Fruit fly (Drosophila melanogaster): ENCODE results near the gene CG7326.

The CG7326 gene

dm6 chrX:18848338-18849021 lies 15.1 kb downstream of the CG7326 start, which contains the start of gene shop (continued):
- TF ChIP-seq CG8924 (tag; optimal IDR thresholded peaks at IDR 0.05): peak; percentile 91
- TF ChIP-seq Six4 (GFP tag; optimal IDR thresholded peaks at IDR 0.05): peak; percentile 80
- TF ChIP-seq nerfin-1 (tag; optimal IDR thresholded peaks at IDR 0.05): peak; percentile 81
- TF ChIP-seq HLH54F (GFP tag; optimal IDR thresholded peaks at IDR 0.05): peak; percentile 83
- TF ChIP-seq zen (tag; optimal IDR thresholded peaks at IDR 0.05): peak; percentile 61
- peak; percentile 81 for TF ChIP-seq CG4424 (GFP tag; optimal IDR thresholded peaks at IDR 0.05)
- TF ChIP-seq CG11398 (GFP tag; optimal IDR thresholded peaks at IDR 0.05): peak; percentile 13
- peak; percentile 17 for TF ChIP-seq pb (GFP tag; optimal IDR thresholded peaks at IDR 0.05)
- TF ChIP-seq ac (GFP tag; optimal IDR thresholded peaks at IDR 0.05): no peak
- TF ChIP-seq mam (GFP tag; optimal IDR thresholded peaks at IDR 0.05): peak; percentile 82
- TF ChIP-seq CG8388 (GFP tag; optimal IDR thresholded peaks at IDR 0.05): peak; percentile 84
- TF ChIP-seq ab (GFP tag; optimal IDR thresholded peaks at IDR 0.05): peak; percentile 31
- TF ChIP-seq CG12071 (GFP tag; optimal IDR thresholded peaks at IDR 0.05): peak; percentile 58
- peak; percentile 54; the same call in 1 of the 2 replicates for TF ChIP-seq MBD-R2 (GFP tag; IDR thresholded peaks at IDR 0.05)
- peak; percentile 86 for TF ChIP-seq slbo (GFP tag; IDR thresholded peaks at IDR 0.05)
- TF ChIP-seq Awh (GFP tag; IDR thresholded peaks at IDR 0.05): peak; percentile 74
- peak; percentile 55 for TF ChIP-seq CG7928 (GFP tag; optimal IDR thresholded peaks at IDR 0.05)
- peak; percentile 37; the same call in 1 of the 2 replicates for TF ChIP-seq CG1024 (GFP tag; IDR thresholded peaks at IDR 0.05)
- TF ChIP-seq CG7556 (GFP tag; optimal IDR thresholded peaks at IDR 0.05): peak; percentile 90
- peak; percentile 58 for TF ChIP-seq CG4730 (GFP tag; IDR thresholded peaks at IDR 0.05)
- TF ChIP-seq CG1233 (GFP tag; optimal IDR thresholded peaks at IDR 0.05): peak; percentile 84
- TF ChIP-seq CG7372 (GFP tag; IDR thresholded peaks at IDR 0.05): peak; percentile 64
- peak; percentile 90 for TF ChIP-seq Meics (GFP tag; optimal IDR thresholded peaks at IDR 0.05)
- TF ChIP-seq grn (GFP tag; optimal IDR thresholded peaks at IDR 0.05): peak; percentile 42
- TF ChIP-seq CG3726 (GFP tag; IDR thresholded peaks at IDR 0.05): no peak
- TF ChIP-seq Nf-YC (tag; optimal IDR thresholded peaks at IDR 0.05): peak; percentile 80
- TF ChIP-seq CG16779 (GFP tag; IDR thresholded peaks at IDR 0.05): no peak
- peak; percentile 7 for TF ChIP-seq NC2β (GFP tag; optimal IDR thresholded peaks at IDR 0.05)
- TF ChIP-seq CG13894 (tag; optimal IDR thresholded peaks at IDR 0.05): peak; percentile 46
- TF ChIP-seq aop (GFP tag; IDR thresholded peaks at IDR 0.05): no peak
- TF ChIP-seq mld (GFP tag; IDR thresholded peaks at IDR 0.05; ENCODE audit: partially characterized antibody): no peak
- no peak for TF ChIP-seq CkIIα-i1 (GFP tag; IDR thresholded peaks at IDR 0.05)
- no peak for TF ChIP-seq Dp (GFP tag; optimal IDR thresholded peaks at IDR 0.05)
- TF ChIP-seq sqz (GFP tag; optimal IDR thresholded peaks at IDR 0.05): no peak
- TF ChIP-seq NFAT (GFP tag; IDR thresholded peaks at IDR 0.05): peak; percentile 61; the same call in 1 of the 2 replicates
- TF ChIP-seq crol (GFP tag; IDR thresholded peaks at IDR 0.05): no peak
- peak; percentile 72 for TF ChIP-seq Nf-YB (GFP tag; optimal IDR thresholded peaks at IDR 0.05)
- peak; percentile 80 for TF ChIP-seq org-1 (GFP tag; optimal IDR thresholded peaks at IDR 0.05)
- peak; percentile 33; the same call in 1 of the 2 replicates for TF ChIP-seq Ravus (GFP tag; IDR thresholded peaks at IDR 0.05)
- peak; percentile 41; the same call in 1 of the 2 replicates for TF ChIP-seq bowl (GFP tag; IDR thresholded peaks at IDR 0.05)
- TF ChIP-seq CG11456 (GFP tag; IDR thresholded peaks at IDR 0.05): peak; percentile 75; the same call in 2 of the 3 replicates
- TF ChIP-seq CG8765 (GFP tag; IDR thresholded peaks at IDR 0.05): no peak
- TF ChIP-seq CG1832 (GFP tag; optimal IDR thresholded peaks at IDR 0.05): no peak
- TF ChIP-seq h (optimal IDR thresholded peaks at IDR 0.05): no peak
- peak; percentile 67 for TF ChIP-seq vfl (GFP tag; optimal IDR thresholded peaks at IDR 0.05)
- TF ChIP-seq inv (GFP tag; IDR thresholded peaks at IDR 0.05; ENCODE audit: partially characterized antibody): peak; percentile 36; the same call in 1 of the 2 replicates
- TF ChIP-seq p53 (GFP tag; optimal IDR thresholded peaks at IDR 0.05): no peak
- TF ChIP-seq CG10274 (GFP tag; optimal IDR thresholded peaks at IDR 0.05): peak; percentile 76
- TF ChIP-seq CG11560 (tag; IDR thresholded peaks at IDR 0.05): 0 out of 3 replicates have a peak, but pooled peaks have one; percentile 29
- no peak for TF ChIP-seq ash1 (GFP tag; optimal IDR thresholded peaks at IDR 0.05)
- peak; percentile 65 for TF ChIP-seq ssp (GFP tag; IDR thresholded peaks at IDR 0.05)
